Worm (Caenorhabditis elegans): ENCODE results near the gene ZK328.6.

- no peak for TF ChIP-seq nhr-77 (tag; optimal IDR thresholded peaks at IDR 0.05)
- no peak for TF ChIP-seq ceh-82 (tag; optimal IDR thresholded peaks at IDR 0.05)
- TF ChIP-seq nhr-28 (tag; optimal IDR thresholded peaks at IDR 0.05) = no peak
Measured at ce11 chrIII:6067557-6067956, 37.2 kb upstream of the ZK328.6 start, which contains the start of gene mapk-15.

Measured in whole organism, L4 larva.